Worm (Caenorhabditis elegans) whole organism, L2 larva: ENCODE measurements around the gene cone-1.

ENCODE experiments used
- R02D3.7 ChIP-seq: fragments of 150-350 bp; optimal IDR thresholded peaks from 2 replicates; lab custom pipeline; 2014; ENCODE audit warnings: missing biosample characterization, missing genetic modification characterization
- Y55F3AM.14 ChIP-seq: fragments of 200-800 bp; sonication (Bioruptor generic); optimal IDR thresholded peaks from 2 replicates; lab custom pipeline; 2018; ENCODE audit warnings: mild to moderate bottlenecking, missing genetic modification characterization, missing compliant biosample characterization
- aly-2 ChIP-seq: fragments of 150-350 bp; optimal IDR thresholded peaks from 2 replicates; lab custom pipeline; 2014; ENCODE audit warnings: missing biosample characterization, missing genetic modification characterization
- ama-1 ChIP-seq: fragments of 150-350 bp; optimal IDR thresholded peaks from 2 replicates; lab custom pipeline; 2018; ENCODE audit warnings: inconsistent platforms
- ceh-16 ChIP-seq: fragments of 150-350 bp; optimal IDR thresholded peaks from 2 replicates; lab custom pipeline; 2014; ENCODE audit warnings: missing biosample characterization, missing genetic modification characterization
- ceh-82 ChIP-seq: fragments of 150-350 bp; optimal IDR thresholded peaks from 2 replicates; lab custom pipeline; 2014; ENCODE audit warnings: missing biosample characterization, missing genetic modification characterization
- mab-5 ChIP-seq: fragments of 150-350 bp; optimal IDR thresholded peaks from 2 replicates; lab custom pipeline; 2014; ENCODE audit warnings: missing biosample characterization, missing genetic modification characterization
- mbf-1 ChIP-seq: sonication (generic microtip); optimal IDR thresholded peaks from 2 replicates; lab custom pipeline; 2017; ENCODE audit warnings: missing biosample characterization, missing genetic modification characterization
- mdl-1 ChIP-seq, 2 experiments: fragments of 150-350 bp in 1 of 2; sonication (generic microtip) in 1 of 2; optimal IDR thresholded peaks; 2 replicates each; lab custom pipeline; 2017; ENCODE audit warnings: missing biosample characterization in 2 of 2, missing genetic modification characterization in 2 of 2
- nhr-11 ChIP-seq: fragments of 150-350 bp; optimal IDR thresholded peaks from 2 replicates; lab custom pipeline; 2014; ENCODE audit warnings: missing biosample characterization, missing genetic modification characterization
- nhr-12 ChIP-seq: fragments of 150-350 bp; optimal IDR thresholded peaks from 2 replicates; lab custom pipeline; 2014; ENCODE audit warnings: missing biosample characterization, missing genetic modification characterization
- nhr-77 ChIP-seq: fragments of 150-350 bp; optimal IDR thresholded peaks from 2 replicates; lab custom pipeline; 2014; ENCODE audit warnings: missing biosample characterization, missing genetic modification characterization

DNA sequence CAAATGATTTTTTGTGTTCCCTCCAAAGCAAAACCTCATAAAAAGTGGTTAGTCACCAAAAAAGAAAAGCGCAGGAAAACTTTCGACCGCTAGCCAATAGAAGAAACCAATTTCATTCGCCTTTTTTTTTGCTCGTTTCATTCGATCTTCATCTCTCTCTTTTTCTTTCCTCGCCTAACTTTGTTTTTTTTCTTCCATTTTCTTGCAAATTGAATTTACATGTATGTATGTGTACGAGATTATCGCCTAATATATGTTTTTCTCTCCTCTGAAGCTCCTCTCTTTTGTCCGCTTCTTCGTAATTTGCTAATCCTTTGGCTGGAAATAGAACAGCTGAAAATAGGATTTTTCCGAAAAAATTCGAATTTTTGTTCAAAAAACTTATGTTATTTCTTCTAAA is 22.0 kb downstream of the cone-1 start:
- no peak for TF ChIP-seq nhr-11 (tag; lab: Kevin White, UChicago)
- no peak for TF ChIP-seq mbf-1 (tag; lab: Kevin White, UChicago)
- TF ChIP-seq nhr-77 (tag; lab: Kevin White, UChicago) = no peak
- TF ChIP-seq aly-2 (tag; lab: Kevin White, UChicago) = no peak
- TF ChIP-seq mab-5 (tag; lab: Kevin White, UChicago) = no peak
- no peak for TF ChIP-seq ama-1 (lab: Kevin White, UChicago)
- TF ChIP-seq nhr-12 = no peak
- TF ChIP-seq mdl-1 (tag; optimal IDR thresholded peaks at IDR 0.05; lab: Kevin White, UChicago) = no peak
- no peak for TF ChIP-seq Y55F3AM.14
- no peak for TF ChIP-seq ceh-16 (tag; lab: Kevin White, UChicago)
- no peak for TF ChIP-seq ceh-82
- no peak for TF ChIP-seq R02D3.7 (tag; lab: Kevin White, UChicago)
